Fruit fly (Drosophila melanogaster) whole organism, adult: ENCODE results near the gene Usp14.

Experiments
- CG11617 ChIP-seq: fragments of 200-800 bp; sonication (Bioruptor generic); optimal IDR thresholded peaks from 2 replicates; lab custom pipeline; 2017; ENCODE audit warnings: mild to moderate bottlenecking, missing biosample characterization, missing genetic modification reagents, missing genetic modification characterization
- CG1620 ChIP-seq: fragments of 200-800 bp; sonication (Bioruptor generic); optimal IDR thresholded peaks from 2 replicates; lab custom pipeline; 2016; ENCODE audit warnings: missing biosample characterization, missing genetic modification characterization
- Mnt ChIP-seq: fragments of 200-800 bp; sonication (Bioruptor generic); optimal IDR thresholded peaks from 2 replicates; lab custom pipeline; 2016; ENCODE audit warnings: missing biosample characterization, mild to moderate bottlenecking, missing genetic modification characterization
- tj ChIP-seq: fragments of 200-800 bp; sonication (Bioruptor generic); optimal IDR thresholded peaks from 3 replicates; lab custom pipeline; 2017; ENCODE audit warnings: missing biosample characterization, mild to moderate bottlenecking, missing genetic modification characterization, moderate library complexity

dm6 chr2L:10298306-10298705, 15.9 kb downstream of the Usp14 start:
- TF ChIP-seq Mnt (GFP tag; lab: Kevin White, UChicago): no peak
- no peak for TF ChIP-seq CG11617
- TF ChIP-seq CG1620 (GFP tag; lab: Kevin White, UChicago): no peak
- TF ChIP-seq tj (GFP tag; lab: Kevin White, UChicago): peak; percentile 4
